Worm (Caenorhabditis elegans) whole organism, L4 larva: ENCODE data around the gene spig-8.

Experiments
- F10B5.3 ChIP-seq: sonication (generic microtip); optimal IDR thresholded peaks from 2 replicates; lab custom pipeline; 2016; ENCODE audit warnings: mild to moderate bottlenecking, missing genetic modification characterization, missing compliant biosample characterization
- aha-1 ChIP-seq: fragments of 150-350 bp; peaks from one replicate; lab custom pipeline; 2014; ENCODE audit warnings: missing biosample characterization, missing genetic modification characterization
- ces-1 ChIP-seq: fragments of 150-350 bp; sonication (generic microtip); optimal IDR thresholded peaks from 4 replicates; lab custom pipeline; 2014; ENCODE audit warnings: missing biosample characterization, missing genetic modification reagents, missing genetic modification characterization
- fkh-10 ChIP-seq: fragments of 150-350 bp; optimal IDR thresholded peaks from 2 replicates; lab custom pipeline; 2014; ENCODE audit warnings: missing biosample characterization, missing genetic modification reagents, missing genetic modification characterization
- hlh-30 ChIP-seq: sonication (generic microtip); optimal IDR thresholded peaks from 2 replicates; lab custom pipeline; 2017; ENCODE audit warnings: antibody characterized with exemption, mild to moderate bottlenecking, missing genetic modification characterization, missing compliant biosample characterization; ENCODE audit not compliant: insufficient read depth
- lin-1 ChIP-seq: fragments of 200-800 bp; sonication (Bioruptor generic); IDR thresholded peaks from 2 replicates; pipeline ENCODE4 v1.3.6; 2022; ENCODE audit warnings: missing genetic modification reagents, missing genetic modification characterization, missing compliant biosample characterization
- lin-15B ChIP-seq: fragments of 150-350 bp; sonication (generic microtip); optimal IDR thresholded peaks from 3 replicates; lab custom pipeline; 2014; ENCODE audit warnings: missing biosample characterization, missing genetic modification characterization
- lin-29 ChIP-seq: fragments of 200-800 bp; sonication (Bioruptor generic); IDR thresholded peaks from 2 replicates; pipeline ENCODE4 v1.3.6; 2022; ENCODE audit warnings: missing genetic modification reagents, missing genetic modification characterization, missing compliant biosample characterization
- nhr-11 ChIP-seq: fragments of 150-350 bp; optimal IDR thresholded peaks from 2 replicates; lab custom pipeline; 2014; ENCODE audit warnings: missing biosample characterization, missing genetic modification characterization
- nhr-76 ChIP-seq: fragments of 150-350 bp; optimal IDR thresholded peaks from 2 replicates; lab custom pipeline; 2014; ENCODE audit warnings: missing biosample characterization, missing genetic modification characterization
- pqm-1 ChIP-seq: sonication (generic microtip); optimal IDR thresholded peaks from 2 replicates; lab custom pipeline; 2017; ENCODE audit warnings: missing biosample characterization, missing genetic modification characterization
- snpc-4 ChIP-seq: fragments of 150-350 bp; optimal IDR thresholded peaks from 2 replicates; lab custom pipeline; 2014; ENCODE audit warnings: missing biosample characterization, missing genetic modification characterization
- ztf-11 ChIP-seq: fragments of 150-350 bp; optimal IDR thresholded peaks from 2 replicates; lab custom pipeline; 2014; ENCODE audit warnings: missing biosample characterization, missing genetic modification characterization

DNA sequence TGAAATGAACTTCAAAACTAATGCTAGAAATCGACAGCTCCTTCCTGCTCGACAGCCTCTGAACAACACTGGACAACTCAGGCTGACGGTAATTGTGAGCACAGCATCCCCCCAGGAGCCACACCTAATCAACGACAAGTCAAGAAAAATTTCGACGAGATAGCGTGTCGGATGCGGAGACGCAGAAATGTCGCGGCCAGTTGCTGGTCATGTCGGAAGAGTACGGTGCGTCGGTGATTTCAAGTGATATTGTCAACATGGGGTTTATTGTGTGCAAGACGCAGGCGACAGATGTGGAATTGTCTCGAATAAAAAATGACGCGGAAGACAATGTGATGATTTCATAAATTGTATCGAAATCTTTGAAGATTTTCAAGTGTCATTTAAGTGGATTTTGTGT, 18.2 kb upstream of the spig-8 start, which contains the start of gene twk-11:
- TF ChIP-seq ztf-11 (no peak), snpc-4 (tag; lab: Kevin White, UChicago) (no peak), aha-1 (tag; lab: Kevin White, UChicago) (peak; percentile 7), nhr-11 (tag; lab: Kevin White, UChicago) (no peak), F10B5.3 (tag; lab: Kevin White, UChicago) (no peak), lin-15B (tag; lab: Kevin White, UChicago) (no peak), lin-1 (GFP tag; lab: Robert Waterston, UW) (no peak), hlh-30 (tag; lab: Kevin White, UChicago) (no peak), nhr-76 (tag; lab: Kevin White, UChicago) (no peak), pqm-1 (tag; lab: Kevin White, UChicago) (no peak), lin-29 (GFP tag; lab: Robert Waterston, UW) (no peak), ces-1 (no peak), fkh-10 (GFP tag; lab: Kevin White, UChicago) (no peak)
